Worm (Caenorhabditis elegans): ENCODE measurements around the gene C25E10.17.

The C25E10.17 gene

DNA sequence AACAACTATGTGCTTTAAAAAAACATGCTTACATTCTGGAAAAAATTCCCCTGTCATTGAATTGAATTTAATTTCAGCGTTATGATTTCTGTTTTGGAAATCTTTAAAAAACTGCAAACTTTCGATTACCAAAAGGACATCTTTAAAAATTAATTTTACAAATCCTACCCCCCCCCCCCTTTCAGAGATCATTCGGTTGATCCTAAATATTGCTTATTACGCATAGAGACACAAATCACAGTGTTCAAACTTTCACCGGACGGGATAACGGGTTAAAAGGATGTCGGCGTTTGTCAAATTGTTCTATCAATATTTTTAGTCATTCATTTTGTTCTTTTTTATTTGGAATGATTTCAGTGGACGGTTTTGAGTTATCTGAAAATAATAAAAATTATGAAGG, 14.1 kb downstream of the C25E10.17 start, which contains the start of gene C25E10.4:
TSS of gene C25E10.4 (plus strand) at position 301 of the 400 bp plus-strand sequence.
- TF ChIP-seq lin-11 (tag; optimal IDR thresholded peaks at IDR 0.05) (no peak), ZK546.5 (tag; optimal IDR thresholded peaks at IDR 0.05) (no peak), nhr-6 (tag; optimal IDR thresholded peaks at IDR 0.05) (no peak), ztf-4 (tag; optimal IDR thresholded peaks at IDR 0.05) (no peak), crh-2 (tag; optimal IDR thresholded peaks at IDR 0.05) (no peak), Y55F3AM.14 (GFP tag; optimal IDR thresholded peaks at IDR 0.05) (no peak), aly-2 (tag; optimal IDR thresholded peaks at IDR 0.05) (no peak), snpc-4 (tag; optimal IDR thresholded peaks at IDR 0.05) (no peak), nhr-237 (tag; optimal IDR thresholded peaks at IDR 0.05) (no peak), ceh-16 (tag; optimal IDR thresholded peaks at IDR 0.05) (no peak), nhr-11 (tag; optimal IDR thresholded peaks at IDR 0.05) (no peak), elt-1 (tag; optimal IDR thresholded peaks at IDR 0.05) (no peak), nhr-12 (tag; optimal IDR thresholded peaks at IDR 0.05) (no peak), mbf-1 (tag; optimal IDR thresholded peaks at IDR 0.05) (no peak), C34F6.9 (tag; optimal IDR thresholded peaks at IDR 0.05) (no peak), peb-1 (tag; optimal IDR thresholded peaks at IDR 0.05) (no peak), lin-13 (GFP tag; optimal IDR thresholded peaks at IDR 0.05) (no peak), F13H6.1 (tag; optimal IDR thresholded peaks at IDR 0.05) (no peak), egl-27 (tag; optimal IDR thresholded peaks at IDR 0.05) (no peak), alr-1 (tag; optimal IDR thresholded peaks at IDR 0.05) (no peak)

ce11 chrV:9030248-9030647, 17.2 kb downstream of the C25E10.17 start, which contains the start of gene C25E10.5:
C25E10.5 (plus strand) TSS chrV:9030548.
- TF ChIP-seq mab-5 (tag; optimal IDR thresholded peaks at IDR 0.05) (no peak), aly-2 (tag; optimal IDR thresholded peaks at IDR 0.05) (no peak), snpc-4 (tag; optimal IDR thresholded peaks at IDR 0.05) (no peak), unc-39 (tag; optimal IDR thresholded peaks at IDR 0.05) (no peak), lin-39 (tag; optimal IDR thresholded peaks at IDR 0.05) (no peak), ceh-82 (tag; optimal IDR thresholded peaks at IDR 0.05) (no peak), R02D3.7 (tag; optimal IDR thresholded peaks at IDR 0.05) (no peak)

DNA sequence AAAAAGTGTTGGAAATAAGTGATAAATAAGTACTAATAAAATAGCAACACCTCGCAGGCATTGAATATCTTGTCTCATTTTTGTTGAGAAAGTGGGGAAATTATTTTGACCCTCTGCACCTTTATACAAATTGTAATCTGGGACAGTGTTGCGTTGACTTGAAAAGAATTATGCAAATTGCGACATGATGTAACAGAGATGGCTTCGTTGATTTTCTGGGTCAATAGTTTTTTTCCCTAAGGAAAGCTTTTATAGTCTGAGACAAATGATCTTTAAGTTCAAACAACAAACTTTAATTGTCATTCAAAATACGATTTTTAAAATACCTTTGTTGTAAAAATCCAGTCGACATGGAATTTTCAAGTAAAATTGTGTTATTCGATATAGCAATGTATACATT, 22.7 kb downstream of the C25E10.17 start, which contains the start of gene bus-1:
TSS of gene bus-1 (minus strand) at position 101 of the 400 bp plus-strand sequence.
- TF ChIP-seq mdl-1 (tag; optimal IDR thresholded peaks at IDR 0.05) = no peak
- TF ChIP-seq skn-1 (tag; optimal IDR thresholded peaks at IDR 0.05) = no peak
- no peak for TF ChIP-seq elt-1 (tag; optimal IDR thresholded peaks at IDR 0.05)
- TF ChIP-seq unc-39 (tag; optimal IDR thresholded peaks at IDR 0.05) = no peak
- TF ChIP-seq R02D3.7 (tag; optimal IDR thresholded peaks at IDR 0.05) = no peak
- no peak for TF ChIP-seq peb-1 (tag; optimal IDR thresholded peaks at IDR 0.05)
- no peak for TF ChIP-seq elt-3 (tag; optimal IDR thresholded peaks at IDR 0.05)
- no peak for TF ChIP-seq ceh-16 (tag; optimal IDR thresholded peaks at IDR 0.05)
- no peak for TF ChIP-seq gmeb-1 (tag; optimal IDR thresholded peaks at IDR 0.05)
- no peak for TF ChIP-seq dmd-4 (tag; optimal IDR thresholded peaks at IDR 0.05)
- no peak for TF ChIP-seq nhr-11 (tag; optimal IDR thresholded peaks at IDR 0.05)
- TF ChIP-seq snpc-4 (tag; optimal IDR thresholded peaks at IDR 0.05) = no peak
- TF ChIP-seq nhr-6 (tag; optimal IDR thresholded peaks at IDR 0.05) = no peak
- TF ChIP-seq F13H6.1 (tag; optimal IDR thresholded peaks at IDR 0.05) = no peak
- no peak for TF ChIP-seq nhr-25 (tag; optimal IDR thresholded peaks at IDR 0.05)

DNA sequence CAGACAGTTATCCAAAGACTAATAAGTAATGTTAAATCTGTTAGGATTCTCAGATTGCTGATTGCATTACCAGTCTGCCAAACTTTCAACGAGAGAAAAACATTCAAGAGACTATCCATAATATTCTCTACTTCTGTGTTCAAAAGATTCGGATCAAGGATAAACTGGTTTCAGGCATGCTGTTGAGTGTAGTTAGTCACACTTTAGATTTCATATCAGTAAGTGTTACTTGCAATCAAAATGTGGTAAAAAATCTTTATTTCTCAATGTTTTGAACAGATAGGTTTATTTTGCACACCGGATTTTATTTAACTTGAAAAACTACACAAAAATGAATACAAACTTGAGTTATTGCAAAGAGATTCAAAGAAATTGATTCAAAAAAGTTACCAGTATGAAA, 25.3 kb downstream of the C25E10.17 start, which contains the start of gene oac-41:
TSS of gene oac-41 (minus strand) at position 101 of the 400 bp plus-strand sequence.
- TF ChIP-seq ztf-1 (GFP tag; conservative IDR thresholded peaks at IDR 0.05) (no peak), C34F6.9 (tag; optimal IDR thresholded peaks at IDR 0.05) (no peak), unc-62 (GFP tag; optimal IDR thresholded peaks at IDR 0.05) (no peak), ceh-16 (tag; optimal IDR thresholded peaks at IDR 0.05) (no peak), mab-5 (tag; optimal IDR thresholded peaks at IDR 0.05) (no peak), blmp-1 (tag; optimal IDR thresholded peaks at IDR 0.05; ENCODE audit: insufficient read depth) (no peak), lin-39 (tag; optimal IDR thresholded peaks at IDR 0.05) (no peak), lsy-2 (tag; optimal IDR thresholded peaks at IDR 0.05) (no peak), snpc-4 (tag; optimal IDR thresholded peaks at IDR 0.05) (no peak), aly-2 (tag; optimal IDR thresholded peaks at IDR 0.05) (no peak), Y55F3AM.14 (GFP tag; optimal IDR thresholded peaks at IDR 0.05) (no peak), ztf-11 (tag; optimal IDR thresholded peaks at IDR 0.05) (no peak), nhr-10 (tag; optimal IDR thresholded peaks at IDR 0.05) (no peak), nhr-12 (tag; optimal IDR thresholded peaks at IDR 0.05) (no peak), ceh-82 (tag; optimal IDR thresholded peaks at IDR 0.05) (no peak), crh-2 (tag; optimal IDR thresholded peaks at IDR 0.05) (no peak)

Measured in whole organism, L2 larva.